Worm (Caenorhabditis elegans) whole organism, early embryonic: Measurements from ENCODE around the gene nstp-1.
"Not testable (repeated sequence)": the region's sequence is repeated elsewhere in the genome, so short reads cannot be mapped to it uniquely, and the experiment has no call there.

Experiments
- ama-1 ChIP-seq: fragments of 150-350 bp; optimal IDR thresholded peaks from 2 replicates; lab custom pipeline; 2014
- ceh-13 ChIP-seq: fragments of 200-800 bp; sonication (Bioruptor generic); optimal IDR thresholded peaks from 2 replicates; lab custom pipeline; 2018; ENCODE audit warnings: mild to moderate bottlenecking, missing genetic modification characterization, missing compliant biosample characterization
- ets-7 ChIP-seq: sonication (generic microtip); optimal IDR thresholded peaks from 2 replicates; lab custom pipeline; 2016; ENCODE audit warnings: missing genotype, missing genetic modification characterization, missing compliant biosample characterization
- hmg-4 ChIP-seq: fragments of 200-800 bp; sonication (Bioruptor generic); optimal IDR thresholded peaks from 2 replicates; lab custom pipeline; 2018; ENCODE audit warnings: mild to moderate bottlenecking, missing genetic modification characterization, missing compliant biosample characterization
- pes-1 ChIP-seq: fragments of 200-800 bp; sonication (Bioruptor generic); IDR thresholded peaks from 2 replicates; pipeline ENCODE4 v1.3.6; 2022; ENCODE audit warnings: missing genetic modification reagents, missing genetic modification characterization, missing compliant biosample characterization
- scrt-1 ChIP-seq: fragments of 200-800 bp; sonication (Bioruptor generic); IDR thresholded peaks from 2 replicates; pipeline ENCODE4 v1.3.6; 2022; ENCODE audit warnings: missing genetic modification characterization, missing compliant biosample characterization
- tbx-37 ChIP-seq: fragments of 200-800 bp; sonication (Bioruptor generic); conservative IDR thresholded peaks from 2 replicates; pipeline ENCODE4 v1.3.6; 2022; ENCODE audit warnings: missing genetic modification reagents, missing genetic modification characterization, missing compliant biosample characterization

- not testable (repeated sequence) for TF ChIP-seq ama-1 (lab: Kevin White, UChicago); ceh-13 (GFP tag; lab: Kevin White, UChicago); ets-7 (tag; lab: Kevin White, UChicago); hmg-4 (GFP tag; lab: Kevin White, UChicago)
- TF ChIP-seq tbx-37 (GFP tag; lab: Robert Waterston, UW): peak; percentile 78
- TF ChIP-seq pes-1: peak; percentile 92
- peak; percentile 86 for TF ChIP-seq scrt-1 (GFP tag; lab: Robert Waterston, UW)
Observed at ce11 chrIV:8964042-8964441, 20.6 kb upstream of the nstp-1 start.
